Fruit fly (Drosophila melanogaster) whole organism, embryonic: ENCODE data around the gene Neu2.

Experiments used
- Asciz ChIP-seq: fragments of 200-800 bp; sonication (Bioruptor generic); optimal IDR thresholded peaks from 2 replicates; lab custom pipeline; 2017; ENCODE audit warnings: missing biosample characterization, mild to moderate bottlenecking, missing genetic modification characterization, missing genetic modification reagents
- CG10565 ChIP-seq: fragments of 200-800 bp; sonication (Bioruptor generic); optimal IDR thresholded peaks from 3 replicates; lab custom pipeline; 2016; ENCODE audit warnings: missing biosample characterization, mild to moderate bottlenecking, missing genetic modification characterization
- CG12236 ChIP-seq: fragments of 200-800 bp; sonication (Bioruptor generic); optimal IDR thresholded peaks from 2 replicates; lab custom pipeline; 2016; ENCODE audit warnings: missing biosample characterization, missing genetic modification characterization
- CG12942 ChIP-seq: fragments of 200-800 bp; sonication (Bioruptor generic); optimal IDR thresholded peaks from 3 replicates; lab custom pipeline; 2016; ENCODE audit warnings: missing biosample characterization, missing genetic modification characterization
- CG13296 ChIP-seq: fragments of 200-800 bp; sonication (Bioruptor generic); optimal IDR thresholded peaks from 3 replicates; lab custom pipeline; 2018; ENCODE audit warnings: missing biosample characterization, mild to moderate bottlenecking, missing genetic modification characterization
- CG13624 ChIP-seq: fragments of 200-800 bp; sonication (Bioruptor generic); optimal IDR thresholded peaks from 2 replicates; lab custom pipeline; 2016; ENCODE audit warnings: missing biosample characterization, missing genetic modification characterization
- CG16863 ChIP-seq: fragments of 200-800 bp; sonication (Bioruptor generic); optimal IDR thresholded peaks from 3 replicates; lab custom pipeline; 2016; ENCODE audit warnings: missing biosample characterization, missing genetic modification characterization
- CG17385 ChIP-seq: fragments of 200-800 bp; sonication (Bioruptor generic); optimal IDR thresholded peaks from 3 replicates; lab custom pipeline; 2018; ENCODE audit warnings: missing biosample characterization, mild to moderate bottlenecking, missing genetic modification characterization
- CG18262 ChIP-seq: fragments of 200-800 bp; optimal IDR thresholded peaks from 3 replicates; lab custom pipeline; 2019; ENCODE audit warnings: missing biosample characterization, mild to moderate bottlenecking, missing genetic modification characterization, moderate library complexity
- CG2712 ChIP-seq: fragments of 200-800 bp; optimal IDR thresholded peaks from 3 replicates; lab custom pipeline; 2019; ENCODE audit warnings: missing biosample characterization, mild to moderate bottlenecking, missing genetic modification characterization, moderate library complexity
- CG31388 ChIP-seq: fragments of 200-800 bp; sonication (Bioruptor generic); optimal IDR thresholded peaks from 2 replicates; lab custom pipeline; 2016; ENCODE audit warnings: missing biosample characterization, missing genetic modification characterization
- CG32772 ChIP-seq: fragments of 200-800 bp; sonication (Bioruptor generic); IDR thresholded peaks from 2 replicates; pipeline ENCODE4 v1.3.6; 2022; ENCODE audit warnings: missing biosample characterization, missing genetic modification characterization
- CG34376 ChIP-seq: fragments of 200-800 bp; sonication (Bioruptor generic); optimal IDR thresholded peaks from 2 replicates; lab custom pipeline; 2018; ENCODE audit warnings: missing biosample characterization, mild to moderate bottlenecking, missing genetic modification characterization
- CG42726 ChIP-seq: fragments of 200-800 bp; sonication (Bioruptor generic); IDR thresholded peaks from 2 replicates; pipeline ENCODE4 v1.3.6; 2022; ENCODE audit warnings: missing biosample characterization, missing genetic modification characterization; ENCODE audit not compliant: partially characterized antibody
- CG4404 ChIP-seq: fragments of 200-800 bp; sonication (Bioruptor generic); IDR thresholded peaks from 2 replicates; pipeline ENCODE4 v1.3.6; 2022; ENCODE audit warnings: missing biosample characterization, missing genetic modification characterization
- CG4617 ChIP-seq: fragments of 200-800 bp; sonication (Bioruptor generic); optimal IDR thresholded peaks from 3 replicates; lab custom pipeline; 2016; ENCODE audit warnings: missing biosample characterization, missing genetic modification characterization, borderline replicate concordance
- CG6689 ChIP-seq: fragments of 200-800 bp; sonication (Bioruptor generic); IDR thresholded peaks from 2 replicates; pipeline ENCODE4 v1.3.6; 2022; ENCODE audit warnings: missing biosample characterization, missing genetic modification characterization
- CG8944 ChIP-seq: fragments of 200-800 bp; sonication (Bioruptor generic); optimal IDR thresholded peaks from 3 replicates; lab custom pipeline; 2016; ENCODE audit warnings: missing biosample characterization, missing genetic modification characterization
- D19B ChIP-seq: fragments of 200-800 bp; sonication (Bioruptor generic); optimal IDR thresholded peaks from 2 replicates; lab custom pipeline; 2017; ENCODE audit warnings: missing biosample characterization, mild to moderate bottlenecking, missing genetic modification characterization
- Ets97D ChIP-seq: fragments of 200-800 bp; sonication (Bioruptor generic); optimal IDR thresholded peaks from 3 replicates; lab custom pipeline; 2016; ENCODE audit warnings: missing biosample characterization, missing genetic modification characterization
- Fer3 ChIP-seq: fragments of 200-800 bp; sonication (Bioruptor generic); optimal IDR thresholded peaks from 2 replicates; lab custom pipeline; 2018; ENCODE audit warnings: missing biosample characterization, mild to moderate bottlenecking, missing genetic modification characterization, moderate library complexity
- H15 ChIP-seq: fragments of 200-800 bp; sonication (Bioruptor generic); IDR thresholded peaks from 3 replicates; pipeline ENCODE4 v1.3.6; 2022; ENCODE audit warnings: missing biosample characterization, missing genetic modification characterization
- H2.0 ChIP-seq: fragments of 200-800 bp; sonication (Bioruptor generic); IDR thresholded peaks from 2 replicates; pipeline ENCODE4 v1.3.6; 2022; ENCODE audit warnings: missing biosample characterization, missing genetic modification characterization
- Hr3 ChIP-seq: fragments of 200-800 bp; sonication (Bioruptor generic); optimal IDR thresholded peaks from 3 replicates; lab custom pipeline; 2016; ENCODE audit warnings: missing biosample characterization, missing genetic modification characterization
- Med ChIP-seq: fragments of 200-800 bp; sonication (Bioruptor generic); peaks from one replicate; lab custom pipeline; 2016; ENCODE audit warnings: missing biosample characterization, missing genetic modification characterization, mild to moderate bottlenecking, inconsistent platforms, moderate library complexity
- NC2α ChIP-seq: fragments of 200-800 bp; sonication (Bioruptor generic); optimal IDR thresholded peaks from 2 replicates; lab custom pipeline; 2016; ENCODE audit warnings: missing biosample characterization, missing genetic modification characterization
- Sox102F ChIP-seq: fragments of 200-800 bp; sonication (Bioruptor generic); optimal IDR thresholded peaks from 2 replicates; lab custom pipeline; 2018; ENCODE audit warnings: missing biosample characterization, mild to moderate bottlenecking, missing genetic modification characterization, moderate library complexity
- Sry-β ChIP-seq: fragments of 200-800 bp; sonication (Bioruptor generic); optimal IDR thresholded peaks from 2 replicates; lab custom pipeline; 2018; ENCODE audit warnings: missing biosample characterization, mild to moderate bottlenecking, missing genetic modification characterization, moderate library complexity
- abd-A ChIP-seq: fragments of 200-800 bp; sonication (Bioruptor generic); optimal IDR thresholded peaks from 3 replicates; lab custom pipeline; 2019; ENCODE audit warnings: missing biosample characterization, mild to moderate bottlenecking, missing genetic modification characterization, moderate library complexity
- bab2 ChIP-seq: fragments of 200-800 bp; sonication (Bioruptor generic); optimal IDR thresholded peaks from 2 replicates; lab custom pipeline; 2016; ENCODE audit warnings: missing biosample characterization, missing genetic modification characterization
- bowl ChIP-seq: fragments of 200-800 bp; sonication (Bioruptor generic); IDR thresholded peaks from 2 replicates; pipeline ENCODE4 v1.3.6; 2022; ENCODE audit warnings: missing biosample characterization, missing genetic modification characterization
- btn ChIP-seq: fragments of 200-800 bp; sonication (Bioruptor generic); optimal IDR thresholded peaks from 2 replicates; lab custom pipeline; 2016; ENCODE audit warnings: missing biosample characterization, missing genetic modification characterization
- caup ChIP-seq: fragments of 200-800 bp; sonication (Bioruptor generic); optimal IDR thresholded peaks from 3 replicates; lab custom pipeline; 2017; ENCODE audit warnings: missing biosample characterization, mild to moderate bottlenecking, missing genetic modification characterization, moderate library complexity; ENCODE audit not compliant: severe bottlenecking
- ewg ChIP-seq: fragments of 200-800 bp; sonication (Bioruptor generic); optimal IDR thresholded peaks from 3 replicates; lab custom pipeline; 2017; ENCODE audit warnings: mild to moderate bottlenecking, missing biosample characterization, missing genetic modification reagents, missing genetic modification characterization
- gcm ChIP-seq: fragments of 200-800 bp; sonication (Bioruptor generic); optimal IDR thresholded peaks from 2 replicates; lab custom pipeline; 2019; ENCODE audit warnings: missing biosample characterization, mild to moderate bottlenecking, missing genetic modification characterization, moderate library complexity
- hb ChIP-seq: fragments of 200-800 bp; sonication (Bioruptor generic); IDR thresholded peaks from 3 replicates; pipeline ENCODE4 v1.3.6; 2022; ENCODE audit warnings: missing biosample characterization, missing genetic modification characterization; ENCODE audit not compliant: partially characterized antibody
- her ChIP-seq: fragments of 200-800 bp; sonication (Bioruptor generic); optimal IDR thresholded peaks from 2 replicates; lab custom pipeline; 2016; ENCODE audit warnings: missing biosample characterization, missing genetic modification characterization
- jigr1 ChIP-seq: fragments of 200-800 bp; sonication (Bioruptor generic); IDR thresholded peaks from 3 replicates; pipeline ENCODE4 v1.3.6; 2022; ENCODE audit warnings: missing biosample characterization, missing genetic modification characterization
- jumu ChIP-seq: fragments of 200-800 bp; sonication (Bioruptor generic); optimal IDR thresholded peaks from 3 replicates; lab custom pipeline; 2016; ENCODE audit warnings: missing biosample characterization, missing genetic modification characterization
- kay ChIP-seq: fragments of 200-800 bp; sonication (Bioruptor generic); optimal IDR thresholded peaks from 2 replicates; lab custom pipeline; 2016; ENCODE audit warnings: missing biosample characterization, missing genetic modification characterization
- lov ChIP-seq, 2 experiments: fragments of 200-800 bp in 1 of 2; fragments of >200 bp in 1 of 2; sonication (Bioruptor generic) in 1 of 2; IDR thresholded peaks in 1 of 2; optimal IDR thresholded peaks in 1 of 2; 2 replicates in 1 of 2; 3 replicates in 1 of 2; pipeline versions ENCODE4 v1.3.6 to Lab custom; 2017 to 2022; ENCODE audit warnings: missing biosample characterization in 1 of 2, missing genetic modification characterization in 1 of 2
- mam ChIP-seq: fragments of 200-800 bp; sonication (Bioruptor generic); optimal IDR thresholded peaks from 3 replicates; lab custom pipeline; 2016; ENCODE audit warnings: missing biosample characterization, missing genetic modification characterization
- mld ChIP-seq: fragments of 200-800 bp; sonication (Bioruptor generic); IDR thresholded peaks from 3 replicates; pipeline ENCODE4 v1.3.6; 2022; ENCODE audit warnings: missing biosample characterization, missing genetic modification characterization; ENCODE audit not compliant: partially characterized antibody
- odd ChIP-seq: fragments of 200-800 bp; sonication (Bioruptor generic); optimal IDR thresholded peaks from 2 replicates; lab custom pipeline; 2017; ENCODE audit warnings: missing biosample characterization, mild to moderate bottlenecking, missing genetic modification characterization
- pho ChIP-seq: fragments of 200-800 bp; sonication (Bioruptor generic); optimal IDR thresholded peaks from 2 replicates; lab custom pipeline; 2016; ENCODE audit warnings: missing biosample characterization, missing genetic modification characterization
- seq ChIP-seq: fragments of 200-800 bp; sonication (Bioruptor generic); IDR thresholded peaks from 2 replicates; pipeline ENCODE4 v1.3.6; 2022; ENCODE audit warnings: missing biosample characterization, missing genetic modification characterization
- shn ChIP-seq: fragments of 200-800 bp; sonication (Bioruptor generic); optimal IDR thresholded peaks from 3 replicates; lab custom pipeline; 2016; ENCODE audit warnings: missing biosample characterization, missing genetic modification characterization
- ssp ChIP-seq: fragments of 200-800 bp; sonication (Bioruptor generic); IDR thresholded peaks from 2 replicates; pipeline ENCODE4 v1.3.6; 2022; ENCODE audit warnings: missing biosample characterization, missing genetic modification characterization
- stwl ChIP-seq: fragments of 200-800 bp; sonication (Bioruptor generic); optimal IDR thresholded peaks from 3 replicates; lab custom pipeline; 2018; ENCODE audit warnings: missing biosample characterization, mild to moderate bottlenecking, missing genetic modification characterization, moderate library complexity
- trh ChIP-seq: fragments of 200-800 bp; sonication (Bioruptor generic); optimal IDR thresholded peaks from 2 replicates; lab custom pipeline; 2016; ENCODE audit warnings: missing biosample characterization, missing genetic modification characterization
- wor ChIP-seq: fragments of 200-800 bp; sonication (Bioruptor generic); IDR thresholded peaks from 2 replicates; pipeline ENCODE4 v1.3.6; 2022; ENCODE audit warnings: missing biosample characterization, missing genetic modification characterization

Neu2 gene

dm6 chr3L:21441216-21441813, 49.1 kb downstream of the Neu2 start, which contains the start of gene CG5664 (continued):
- TF ChIP-seq CG10565 (GFP tag; lab: Kevin White, UChicago) (no peak), hb (GFP tag; lab: Robert Waterston, UW) (peak; percentile 58; the same call in 1 of the 3 replicates), Fer3 (tag; lab: Kevin White, UChicago) (no peak), lov (optimal IDR thresholded peaks at IDR 0.05; lab: Kevin White, UChicago) (no peak), lov (GFP tag; IDR thresholded peaks at IDR 0.05; lab: Robert Waterston, UW) (no peak), wor (GFP tag; lab: Robert Waterston, UW) (no peak), CG18262 (tag; lab: Kevin White, UChicago) (no peak), ewg (GFP tag; lab: Kevin White, UChicago) (no peak), CG2712 (tag; lab: Kevin White, UChicago) (no peak), CG16863 (no peak), mam (GFP tag; lab: Kevin White, UChicago) (no peak), bowl (no peak), D19B (GFP tag; lab: Kevin White, UChicago) (no peak), CG17385 (GFP tag; lab: Kevin White, UChicago) (no peak), stwl (tag; lab: Kevin White, UChicago) (peak; percentile 52), gcm (GFP tag; lab: Kevin White, UChicago) (no peak), CG12236 (GFP tag; lab: Kevin White, UChicago) (no peak), shn (GFP tag; lab: Kevin White, UChicago) (no peak), CG6689 (GFP tag; lab: Robert Waterston, UW) (no peak), CG31388 (GFP tag; lab: Kevin White, UChicago) (no peak), odd (GFP tag; lab: Kevin White, UChicago) (no peak), abd-A (tag; lab: Kevin White, UChicago) (no peak), Ets97D (peak; percentile 29), her (GFP tag; lab: Kevin White, UChicago) (no peak), CG13624 (GFP tag; lab: Kevin White, UChicago) (no peak), H2.0 (GFP tag; lab: Robert Waterston, UW) (no peak), H15 (no peak), caup (GFP tag; lab: Kevin White, UChicago) (no peak), kay (GFP tag; lab: Kevin White, UChicago) (no peak), Sry-β (GFP tag; lab: Kevin White, UChicago) (no peak), NC2α (GFP tag; lab: Kevin White, UChicago) (no peak), CG32772 (GFP tag; lab: Robert Waterston, UW) (no peak), CG34376 (GFP tag; lab: Kevin White, UChicago) (no peak), CG12942 (GFP tag; lab: Kevin White, UChicago) (no peak), jumu (GFP tag; lab: Kevin White, UChicago) (no peak), Asciz (no peak), seq (no peak), Med (GFP tag; lab: Kevin White, UChicago) (peak; percentile 48), CG13296 (no peak), bab2 (GFP tag; lab: Kevin White, UChicago) (no peak), CG4404 (no peak), Sox102F (GFP tag; lab: Kevin White, UChicago) (no peak), mld (GFP tag; lab: Robert Waterston, UW) (no peak), trh (GFP tag; lab: Kevin White, UChicago) (no peak), CG8944 (GFP tag; lab: Kevin White, UChicago) (no peak), CG42726 (GFP tag; lab: Robert Waterston, UW) (peak; percentile 73), CG4617 (GFP tag; lab: Kevin White, UChicago) (peak; percentile 27), pho (GFP tag; lab: Kevin White, UChicago) (no peak), Hr3 (GFP tag; lab: Kevin White, UChicago) (no peak), jigr1 (GFP tag; lab: Robert Waterston, UW) (no peak), btn (GFP tag; lab: Kevin White, UChicago) (no peak), ssp (GFP tag; lab: Robert Waterston, UW) (no peak)
